Worm (Caenorhabditis elegans): ENCODE data around the gene K10B2.4.

The K10B2.4 gene

DNA sequence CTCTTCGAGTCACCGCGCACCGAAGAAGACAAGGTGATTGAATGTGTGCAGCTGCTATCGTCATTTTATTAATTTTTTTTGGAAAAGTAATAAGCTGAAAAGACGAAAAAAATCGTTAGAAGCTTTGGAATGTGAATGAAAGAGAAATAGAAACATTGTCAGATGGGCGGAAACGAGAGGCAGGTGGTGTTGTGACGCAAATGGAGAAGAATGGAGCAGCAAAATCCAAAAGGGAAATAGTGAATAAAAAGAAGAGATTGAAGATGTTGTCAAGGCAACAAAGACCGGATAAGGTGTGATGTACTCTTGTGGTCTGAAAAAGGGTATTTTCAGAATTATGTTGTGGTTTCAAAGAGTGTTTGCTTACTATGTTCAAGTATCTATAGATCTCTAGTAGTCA lies 18.3 kb downstream of the K10B2.4 start:
- TF ChIP-seq egrh-3 (GFP tag; IDR thresholded peaks at IDR 0.05) (no peak), F39B2.1 (GFP tag; IDR thresholded peaks at IDR 0.05) (no peak), cebp-1 (GFP tag; IDR thresholded peaks at IDR 0.05) (no peak), cebp-1 (tag; optimal IDR thresholded peaks at IDR 0.05) (no peak), nfya-2 (GFP tag; IDR thresholded peaks at IDR 0.05) (no peak), Y56A3A.18 (GFP tag; IDR thresholded peaks at IDR 0.05) (no peak), ztf-25 (GFP tag; IDR thresholded peaks at IDR 0.05) (no peak), hmg-20 (GFP tag; IDR thresholded peaks at IDR 0.05) (no peak), madf-8 (GFP tag; conservative IDR thresholded peaks at IDR 0.05) (no peak), nhr-179 (tag; optimal IDR thresholded peaks at IDR 0.05) (no peak), lin-26 (GFP tag; IDR thresholded peaks at IDR 0.05) (no peak), let-526 (GFP tag; IDR thresholded peaks at IDR 0.05) (no peak), snpc-1.3 (tag; optimal IDR thresholded peaks at IDR 0.05; ENCODE audit: insufficient read depth) (no peak), nhr-90 (tag; optimal IDR thresholded peaks at IDR 0.05) (no peak), ceh-91 (GFP tag; IDR thresholded peaks at IDR 0.05) (no peak), B0019.2 (GFP tag; conservative IDR thresholded peaks at IDR 0.05) (no peak), K12H6.12 (tag; optimal IDR thresholded peaks at IDR 0.05) (no peak), attf-6 (GFP tag; IDR thresholded peaks at IDR 0.05) (no peak)

DNA sequence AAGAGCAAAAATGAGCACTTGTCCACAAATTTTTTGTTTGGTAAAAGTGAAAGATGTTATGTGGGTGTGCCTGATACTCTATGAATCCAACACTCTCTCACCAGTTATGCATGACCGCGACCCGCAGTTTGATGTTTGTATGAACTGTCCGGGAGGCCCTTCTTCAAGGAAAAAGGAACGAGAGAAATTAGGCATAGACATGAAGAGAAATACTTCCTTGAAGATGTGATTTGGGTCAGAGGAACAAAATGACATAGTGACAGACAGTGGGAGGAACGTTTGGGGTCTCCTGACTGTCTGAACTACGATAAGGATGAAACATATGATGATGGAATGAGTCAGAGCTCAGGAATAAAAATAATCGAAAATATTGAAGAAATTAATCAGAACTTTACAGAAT lies 19.7 kb downstream of the K10B2.4 start:
- no peak for TF ChIP-seq attf-5 (GFP tag; optimal IDR thresholded peaks at IDR 0.05)
- no peak for TF ChIP-seq nfyb-1 (GFP tag; IDR thresholded peaks at IDR 0.05)
- no peak for TF ChIP-seq cebp-2 (GFP tag; IDR thresholded peaks at IDR 0.05)
- no peak for TF ChIP-seq nhr-90 (tag; optimal IDR thresholded peaks at IDR 0.05)
- no peak for TF ChIP-seq C17E4.6 (GFP tag; IDR thresholded peaks at IDR 0.05)
- TF ChIP-seq cebp-1 (GFP tag; IDR thresholded peaks at IDR 0.05), result no peak
- TF ChIP-seq cebp-1 (tag; optimal IDR thresholded peaks at IDR 0.05), result no peak
- TF ChIP-seq gei-17 (GFP tag; optimal IDR thresholded peaks at IDR 0.05), result no peak
- no peak for TF ChIP-seq F39B2.1 (GFP tag; IDR thresholded peaks at IDR 0.05)

- no peak for TF ChIP-seq bed-1 (GFP tag; IDR thresholded peaks at IDR 0.05)
- TF ChIP-seq hrde-1 (tag; optimal IDR thresholded peaks at IDR 0.05; ENCODE audit: borderline replicate concordance), result no peak
- TF ChIP-seq egl-44 (GFP tag; IDR thresholded peaks at IDR 0.05), result no peak
- no peak for TF ChIP-seq hsf-1 (GFP tag; IDR thresholded peaks at IDR 0.05)
- no peak for TF ChIP-seq F52B5.7 (tag; optimal IDR thresholded peaks at IDR 0.05)
- no peak for TF ChIP-seq zim-3 (tag; optimal IDR thresholded peaks at IDR 0.05)
- TF ChIP-seq K12H6.12 (tag; optimal IDR thresholded peaks at IDR 0.05), result no peak
- TF ChIP-seq somi-1 (GFP tag; optimal IDR thresholded peaks at IDR 0.05), result no peak
These were observed 20.8 kb downstream of the K10B2.4 start, which contains the start of gene C32D5.7 for ce11 chrII:6339948-6340347. Gene C32D5.7 (minus strand): TSS chrII:6340048.

DNA sequence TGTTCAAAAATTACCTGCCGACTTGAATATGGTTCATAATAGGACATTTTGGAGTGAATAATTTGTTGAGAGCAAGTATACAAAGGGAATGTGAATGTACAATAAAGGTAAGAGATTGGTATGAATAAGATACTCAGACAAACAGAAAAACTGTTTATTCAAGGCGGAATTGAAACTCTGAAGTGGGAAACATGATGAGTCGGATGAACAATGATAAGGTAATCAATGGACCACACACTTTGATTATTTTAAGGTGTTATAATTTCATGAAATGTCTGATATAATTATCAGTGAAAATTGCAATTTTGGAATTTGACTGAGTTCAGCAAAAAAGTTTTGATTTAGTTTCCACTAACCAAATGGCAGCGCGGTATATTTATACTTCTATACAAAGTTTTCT lies 21.2 kb downstream of the K10B2.4 start:
- TF ChIP-seq dox-1 (GFP tag; IDR thresholded peaks at IDR 0.05) (no peak), C06A6.2 (GFP tag; conservative IDR thresholded peaks at IDR 0.05) (no peak)

ce11 chrII:6335358-6335757 lies 25.4 kb downstream of the K10B2.4 start, which contains the start of gene C32D5.14:
Gene C32D5.14 (plus strand): TSS chrII:6335488.
- TF ChIP-seq aptf-2 (GFP tag; conservative IDR thresholded peaks at IDR 0.05) (no peak), F39B2.1 (GFP tag; IDR thresholded peaks at IDR 0.05) (no peak), dox-1 (GFP tag; IDR thresholded peaks at IDR 0.05) (no peak), let-607 (tag; optimal IDR thresholded peaks at IDR 0.05) (peak; percentile 48 to 77), atf-7 (tag; optimal IDR thresholded peaks at IDR 0.05) (peak; percentile 22), ceh-79 (tag; optimal IDR thresholded peaks at IDR 0.05) (no peak), nhr-80 (tag; optimal IDR thresholded peaks at IDR 0.05) (peak; percentile 61), ceh-27 (GFP tag; optimal IDR thresholded peaks at IDR 0.05) (no peak), F22D6.2 (tag; optimal IDR thresholded peaks at IDR 0.05) (no peak), lsy-27 (tag; optimal IDR thresholded peaks at IDR 0.05; ENCODE audit: borderline replicate concordance, insufficient read depth) (no peak), ztf-25 (GFP tag; IDR thresholded peaks at IDR 0.05) (no peak), hmg-1.2 (GFP tag; IDR thresholded peaks at IDR 0.05) (no peak)
